Worm (Caenorhabditis elegans) whole organism, L4/young adult: Measurements from ENCODE around the gene srbc-84.

Experiments used
- W03F9.2 ChIP-seq: fragments of 150-350 bp; optimal IDR thresholded peaks from 2 replicates; lab custom pipeline; 2014; ENCODE audit warnings: missing biosample characterization, missing genetic modification characterization
- dao-5 ChIP-seq: sonication (generic microtip); optimal IDR thresholded peaks from 2 replicates; lab custom pipeline; 2016; ENCODE audit warnings: missing genotype, missing genetic modification characterization, moderate library complexity, missing compliant biosample characterization
- him-1 ChIP-seq: sonication (generic microtip); optimal IDR thresholded peaks from 2 replicates; lab custom pipeline; 2016; ENCODE audit warnings: missing genotype, missing genetic modification reagents, missing genetic modification characterization, missing compliant biosample characterization

DNA sequence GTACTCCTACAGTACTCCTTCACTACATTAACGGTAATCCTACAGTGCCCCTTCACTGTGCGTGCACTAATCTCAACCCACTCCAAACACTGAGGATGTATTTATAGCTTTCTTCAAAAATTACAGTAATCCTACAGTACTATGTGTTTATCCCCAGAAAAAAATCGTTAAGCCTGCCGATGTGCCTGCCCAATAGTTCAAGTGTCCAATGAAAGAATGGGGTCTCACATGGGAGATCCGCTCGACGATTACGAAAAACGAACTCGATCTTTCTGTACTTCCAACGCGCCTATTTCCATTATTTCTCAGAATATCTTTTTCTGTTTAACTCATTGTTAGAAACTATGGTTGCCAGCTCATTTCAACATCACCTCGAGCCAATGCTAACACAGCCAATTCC lies 40.6 kb upstream of the srbc-84 start, which contains the start of gene nhr-218:
- TF ChIP-seq dao-5 (tag; lab: Kevin White, UChicago) (no peak), him-1 (tag; lab: Kevin White, UChicago) (no peak), W03F9.2 (no peak)
